Worm (Caenorhabditis elegans) whole organism, L4/young adult: ENCODE results near the gene C15H9.9.

ENCODE experiments used
- dao-5 ChIP-seq: sonication (generic microtip); optimal IDR thresholded peaks from 2 replicates; lab custom pipeline; 2016; ENCODE audit warnings: missing genotype, missing genetic modification characterization, moderate library complexity, missing compliant biosample characterization
- him-1 ChIP-seq: sonication (generic microtip); optimal IDR thresholded peaks from 2 replicates; lab custom pipeline; 2016; ENCODE audit warnings: missing genotype, missing genetic modification reagents, missing genetic modification characterization, missing compliant biosample characterization

- TF ChIP-seq him-1 (tag; lab: Kevin White, UChicago) (no peak), dao-5 (tag; lab: Kevin White, UChicago) (no peak)
These were observed 10.2 kb upstream of the C15H9.9 start, which contains the start of gene Y72A10A.1 for ce11 chrX:6138243-6138642.
